Worm (Caenorhabditis elegans): ENCODE measurements around the gene E01G6.1.

ce11 chrX:12275577-12275976, 14.9 kb downstream of the E01G6.1 start, which contains the start of gene C04B4.6:
- TF ChIP-seq unc-62 (GFP tag; optimal IDR thresholded peaks at IDR 0.05) (no peak), pha-4 (tag; optimal IDR thresholded peaks at IDR 0.05) (no peak)
